Worm (Caenorhabditis elegans) whole organism, L4/young adult: ENCODE data around the gene rbm-28.

Experiments used
- dao-5 ChIP-seq: sonication (generic microtip); optimal IDR thresholded peaks from 2 replicates; lab custom pipeline; 2016; ENCODE audit warnings: missing genotype, missing genetic modification characterization, moderate library complexity, missing compliant biosample characterization
- him-1 ChIP-seq: sonication (generic microtip); optimal IDR thresholded peaks from 2 replicates; lab custom pipeline; 2016; ENCODE audit warnings: missing genotype, missing genetic modification reagents, missing genetic modification characterization, missing compliant biosample characterization

DNA sequence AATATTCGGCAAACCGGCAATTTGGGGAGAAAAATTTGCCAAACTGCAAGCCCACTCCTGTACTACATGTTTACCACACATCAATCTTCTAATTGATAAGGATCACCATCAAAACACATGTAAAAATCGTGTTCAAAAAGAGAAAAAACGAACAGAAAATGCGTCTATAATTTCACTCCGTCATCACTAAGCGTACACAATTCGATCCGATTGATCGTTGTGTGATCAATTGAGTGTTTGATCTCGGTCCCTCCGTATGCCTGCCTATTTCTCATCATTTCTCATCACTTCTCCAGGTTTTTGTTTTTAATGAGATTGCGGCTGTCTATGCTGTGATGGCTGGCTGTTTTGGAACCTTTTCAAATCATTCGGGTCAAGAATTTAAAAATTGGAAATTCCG lies 31.6 kb upstream of the rbm-28 start:
- no peak for TF ChIP-seq him-1 (tag; lab: Kevin White, UChicago)
- no peak for TF ChIP-seq dao-5 (tag; lab: Kevin White, UChicago)
